Fruit fly (Drosophila melanogaster): Measurements from ENCODE around the gene CG31141.

Gene CG31141

DNA sequence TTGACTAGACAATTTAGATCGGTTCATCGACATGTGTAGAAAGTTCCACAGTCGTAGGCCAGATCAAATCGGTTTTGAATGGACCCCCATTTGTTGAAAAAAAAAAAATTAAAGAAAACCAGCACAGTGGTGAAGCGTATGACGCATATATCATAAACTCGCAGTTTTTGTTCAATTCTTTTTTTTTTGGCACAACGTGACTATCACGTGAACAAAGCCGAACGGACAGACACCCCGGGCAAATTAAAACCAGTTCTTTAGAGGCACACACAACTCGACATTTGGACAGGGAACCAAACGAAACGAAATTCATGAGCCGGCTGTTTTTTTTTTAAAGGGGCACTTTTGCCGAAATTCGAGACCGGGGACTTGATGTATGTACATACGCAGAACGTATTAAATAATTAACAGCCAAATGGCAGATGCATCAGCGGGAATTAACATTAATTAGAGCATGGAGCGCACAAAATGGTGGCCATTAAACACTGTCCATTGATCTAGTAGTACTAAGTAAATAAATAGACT, 17.8 kb downstream of the CG31141 start:
- TF ChIP-seq CrebA (GFP tag; optimal IDR thresholded peaks at IDR 0.05; ENCODE audit: borderline replicate concordance) (no peak), Jra (GFP tag; optimal IDR thresholded peaks at IDR 0.05) (no peak), dmrt93B (GFP tag; optimal IDR thresholded peaks at IDR 0.05) (peak; percentile 7)

DNA sequence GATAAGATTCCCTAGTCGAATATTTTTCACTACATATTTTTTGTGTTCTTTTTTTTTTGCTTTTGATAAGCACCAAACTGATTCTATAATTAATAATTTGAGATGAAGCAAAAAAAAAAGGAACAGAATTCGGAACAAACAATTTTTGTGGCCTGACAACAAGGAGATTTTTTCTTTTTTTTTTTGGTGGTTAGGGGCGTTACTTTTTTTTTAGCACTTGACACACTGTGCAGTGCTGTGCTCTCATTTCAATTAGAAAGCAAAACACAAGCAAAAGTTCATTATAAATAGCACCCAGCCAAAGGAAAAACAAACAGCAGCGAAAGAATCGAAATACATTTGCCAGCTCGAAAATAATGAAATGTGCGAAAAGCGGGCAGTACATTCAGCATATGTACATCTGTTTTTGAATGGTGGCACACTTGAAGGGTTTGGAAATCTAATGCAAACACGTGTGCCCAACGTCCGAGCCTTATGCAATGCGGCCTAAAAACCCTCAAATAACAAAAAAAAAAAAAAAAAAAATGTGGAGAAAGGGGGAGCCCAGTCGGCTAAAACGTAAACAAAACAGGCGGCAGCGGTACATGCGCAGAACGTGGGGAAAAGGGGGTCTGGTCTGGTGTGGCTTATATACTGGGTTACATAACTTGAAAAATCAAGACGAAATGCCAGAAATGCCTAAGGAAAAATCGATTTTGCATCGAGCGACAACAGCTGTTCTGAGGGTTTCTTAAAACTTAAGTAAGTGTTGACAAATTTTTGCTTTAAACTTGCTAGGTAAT, 18.7 kb downstream of the CG31141 start:
- TF ChIP-seq ey (GFP tag; optimal IDR thresholded peaks at IDR 0.05) (peak; percentile 21), Jra (GFP tag; optimal IDR thresholded peaks at IDR 0.05) (no peak), CrebA (GFP tag; optimal IDR thresholded peaks at IDR 0.05; ENCODE audit: borderline replicate concordance) (no peak), woc (GFP tag; optimal IDR thresholded peaks at IDR 0.05) (peak; percentile 29), Rel (GFP tag; optimal IDR thresholded peaks at IDR 0.05) (peak; percentile 19), Rel (tag; optimal IDR thresholded peaks at IDR 0.05) (peak; percentile 71), sage (GFP tag; optimal IDR thresholded peaks at IDR 0.05) (no peak), Abd-B (GFP tag; optimal IDR thresholded peaks at IDR 0.05) (no peak), foxo (GFP tag; optimal IDR thresholded peaks at IDR 0.05) (peak; percentile 34 to 50), Dif (GFP tag; optimal IDR thresholded peaks at IDR 0.05; ENCODE audit: partially characterized antibody) (no peak), rgr (GFP tag; optimal IDR thresholded peaks at IDR 0.05) (peak; percentile 2), jim (GFP tag; optimal IDR thresholded peaks at IDR 0.05) (no peak), fru (GFP tag; optimal IDR thresholded peaks at IDR 0.05) (peak; percentile 30), h (GFP tag; optimal IDR thresholded peaks at IDR 0.05) (peak; percentile 30), lola (GFP tag; optimal IDR thresholded peaks at IDR 0.05) (no peak), Hnf4 (GFP tag; optimal IDR thresholded peaks at IDR 0.05) (peak; percentile 20)

DNA sequence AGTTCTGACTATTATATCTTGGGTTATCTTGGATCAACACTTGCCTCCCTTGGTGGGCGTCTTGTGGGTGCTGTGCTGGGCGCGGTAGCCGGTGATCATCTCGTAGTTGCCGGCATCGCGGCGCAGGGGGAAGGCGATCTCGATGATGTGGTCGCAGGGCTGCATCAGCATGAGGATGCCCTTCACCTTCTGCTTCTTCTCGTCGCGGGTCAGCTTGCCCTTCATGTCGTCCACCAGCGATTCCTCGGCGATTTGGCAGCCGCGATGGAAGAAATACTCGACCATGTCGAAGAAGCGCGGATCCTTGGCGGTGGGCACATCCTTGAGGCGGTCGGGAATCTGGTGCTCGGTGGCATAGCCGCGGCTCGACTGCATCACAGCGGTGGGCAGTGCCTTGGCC, 19.4 kb downstream of the CG31141 start:
- TF ChIP-seq sage (GFP tag; optimal IDR thresholded peaks at IDR 0.05) (no peak), fru (GFP tag; optimal IDR thresholded peaks at IDR 0.05) (no peak), pan (optimal IDR thresholded peaks at IDR 0.05) (no peak), N (GFP tag; optimal IDR thresholded peaks at IDR 0.05) (no peak), Abd-B (GFP tag; optimal IDR thresholded peaks at IDR 0.05) (no peak)

DNA sequence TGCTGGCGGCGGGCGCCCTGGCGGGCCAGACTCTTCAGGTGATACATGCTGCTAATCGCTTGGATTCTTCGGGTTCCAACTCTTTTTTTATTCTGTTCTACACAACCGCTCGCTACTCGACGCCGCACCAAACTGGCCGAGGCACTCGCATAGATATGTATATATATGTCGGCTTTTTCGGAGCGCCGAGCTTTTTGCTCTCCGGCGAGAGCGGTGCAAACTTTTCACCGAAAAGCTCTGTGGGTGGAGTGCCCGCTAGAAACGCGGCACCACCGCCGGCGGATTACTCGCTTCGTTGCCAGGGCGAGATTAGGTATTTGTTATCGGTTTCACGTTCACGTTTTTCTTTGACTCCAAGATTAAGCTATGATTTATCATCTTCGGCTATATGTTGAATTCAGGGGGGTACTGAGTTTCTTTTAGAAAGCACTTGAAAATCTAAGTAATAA, 19.9 kb downstream of the CG31141 start, which contains the start of gene Gdh:
Gdh (minus strand) TSS at position 137 of the 449 bp plus-strand sequence.
- TF ChIP-seq Myc (optimal IDR thresholded peaks at IDR 0.05) (no peak), dl (GFP tag; optimal IDR thresholded peaks at IDR 0.05; ENCODE audit: insufficient read depth in 1 of 2, partially characterized antibody in 2 of 2) (peak; percentile 42 to 76), Dif (GFP tag; optimal IDR thresholded peaks at IDR 0.05; ENCODE audit: partially characterized antibody) (peak; percentile 85), sv (GFP tag; optimal IDR thresholded peaks at IDR 0.05) (no peak), rgr (GFP tag; optimal IDR thresholded peaks at IDR 0.05) (peak; percentile 18), HLH106 (tag; optimal IDR thresholded peaks at IDR 0.05) (peak; percentile 15), h (GFP tag; optimal IDR thresholded peaks at IDR 0.05) (peak; percentile 33), Rel (GFP tag; optimal IDR thresholded peaks at IDR 0.05) (no peak), Rel (tag; optimal IDR thresholded peaks at IDR 0.05) (peak; percentile 49), Sp1 (GFP tag; optimal IDR thresholded peaks at IDR 0.05) (peak; percentile 33)

DNA sequence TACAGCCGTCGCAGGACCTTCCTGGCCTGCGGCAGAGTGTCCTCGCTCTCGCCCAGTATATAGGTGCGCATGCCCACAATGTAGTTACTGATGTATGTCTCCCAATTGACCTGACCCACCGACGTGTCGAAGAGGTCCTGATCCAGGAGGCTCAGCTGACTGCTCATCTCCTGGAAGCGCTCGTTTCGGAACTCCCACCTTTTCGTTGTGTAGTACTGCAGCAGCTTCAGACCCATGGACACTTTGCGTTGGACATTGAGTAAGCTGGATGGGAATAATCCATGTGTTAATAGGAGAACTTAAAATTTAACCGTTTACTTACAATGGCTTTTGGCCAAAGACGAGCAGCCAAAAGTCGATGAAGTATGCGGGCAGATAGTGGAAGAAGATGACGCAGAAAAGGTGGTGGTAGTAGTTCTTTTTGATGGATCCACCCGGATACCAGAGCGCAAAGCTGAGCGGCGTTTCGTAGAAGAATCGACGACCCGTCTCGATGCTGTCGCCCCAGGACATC, 20.8 kb downstream of the CG31141 start:
- TF ChIP-seq sage (GFP tag; optimal IDR thresholded peaks at IDR 0.05) (no peak), Rel (GFP tag; optimal IDR thresholded peaks at IDR 0.05) (no peak), Rel (tag; optimal IDR thresholded peaks at IDR 0.05) (no peak), foxo (GFP tag; optimal IDR thresholded peaks at IDR 0.05) (no peak), psq (GFP tag; optimal IDR thresholded peaks at IDR 0.05) (no peak), h (GFP tag; optimal IDR thresholded peaks at IDR 0.05) (no peak)

DNA sequence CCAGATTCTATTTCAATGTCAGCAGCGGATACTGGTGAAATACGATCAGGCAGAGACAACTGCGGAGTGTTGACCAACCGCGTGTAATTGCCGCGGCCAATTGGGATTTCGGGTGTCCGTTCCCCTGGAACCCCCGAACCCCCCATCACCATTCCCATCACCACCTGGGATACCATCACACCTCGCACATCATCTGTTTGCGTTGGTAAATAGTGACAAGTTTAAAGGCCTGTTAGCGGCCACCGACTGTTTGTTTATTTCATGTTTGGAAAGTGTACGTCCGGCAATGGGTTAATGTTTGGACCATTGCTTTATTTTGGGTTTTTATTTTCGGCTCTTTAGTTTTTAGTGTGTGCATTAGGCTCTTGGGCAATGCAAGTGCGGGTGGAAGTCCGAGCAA, 23.9 kb downstream of the CG31141 start:
- TF ChIP-seq ey (GFP tag; optimal IDR thresholded peaks at IDR 0.05) = no peak
- TF ChIP-seq OdsH (GFP tag; optimal IDR thresholded peaks at IDR 0.05) = no peak
- no peak for TF ChIP-seq Hr83 (GFP tag; optimal IDR thresholded peaks at IDR 0.05; ENCODE audit: poor library complexity, severe bottlenecking)
- TF ChIP-seq Dfd (GFP tag; optimal IDR thresholded peaks at IDR 0.05) = no peak
- TF ChIP-seq tai (GFP tag; optimal IDR thresholded peaks at IDR 0.05) = no peak
- no peak for TF ChIP-seq CG32264 (GFP tag; optimal IDR thresholded peaks at IDR 0.05)
- TF ChIP-seq N (GFP tag; optimal IDR thresholded peaks at IDR 0.05) = no peak
- no peak for TF ChIP-seq dl (GFP tag; optimal IDR thresholded peaks at IDR 0.05; ENCODE audit: insufficient read depth in 1 of 2, partially characterized antibody in 2 of 2)
- no peak for TF ChIP-seq Sp1 (GFP tag; optimal IDR thresholded peaks at IDR 0.05)
- no peak for TF ChIP-seq Mio (GFP tag; optimal IDR thresholded peaks at IDR 0.05)
- TF ChIP-seq psq (GFP tag; optimal IDR thresholded peaks at IDR 0.05) = no peak
- TF ChIP-seq dmrt93B (GFP tag; optimal IDR thresholded peaks at IDR 0.05) = no peak
- TF ChIP-seq dsf (GFP tag; optimal IDR thresholded peaks at IDR 0.05; ENCODE audit: borderline replicate concordance) = no peak
- no peak for TF ChIP-seq woc (GFP tag; optimal IDR thresholded peaks at IDR 0.05)
- TF ChIP-seq Myc (optimal IDR thresholded peaks at IDR 0.05) = no peak
- no peak for TF ChIP-seq pan (optimal IDR thresholded peaks at IDR 0.05)
- TF ChIP-seq Jra (GFP tag; optimal IDR thresholded peaks at IDR 0.05) = no peak
- no peak for TF ChIP-seq sage (GFP tag; optimal IDR thresholded peaks at IDR 0.05)
- TF ChIP-seq br (GFP tag; optimal IDR thresholded peaks at IDR 0.05) = no peak

Data from whole organism, wandering third instar larva.